ENCODE assay signal across 1 fruit fly cellular context in the genomic region with DNA sequence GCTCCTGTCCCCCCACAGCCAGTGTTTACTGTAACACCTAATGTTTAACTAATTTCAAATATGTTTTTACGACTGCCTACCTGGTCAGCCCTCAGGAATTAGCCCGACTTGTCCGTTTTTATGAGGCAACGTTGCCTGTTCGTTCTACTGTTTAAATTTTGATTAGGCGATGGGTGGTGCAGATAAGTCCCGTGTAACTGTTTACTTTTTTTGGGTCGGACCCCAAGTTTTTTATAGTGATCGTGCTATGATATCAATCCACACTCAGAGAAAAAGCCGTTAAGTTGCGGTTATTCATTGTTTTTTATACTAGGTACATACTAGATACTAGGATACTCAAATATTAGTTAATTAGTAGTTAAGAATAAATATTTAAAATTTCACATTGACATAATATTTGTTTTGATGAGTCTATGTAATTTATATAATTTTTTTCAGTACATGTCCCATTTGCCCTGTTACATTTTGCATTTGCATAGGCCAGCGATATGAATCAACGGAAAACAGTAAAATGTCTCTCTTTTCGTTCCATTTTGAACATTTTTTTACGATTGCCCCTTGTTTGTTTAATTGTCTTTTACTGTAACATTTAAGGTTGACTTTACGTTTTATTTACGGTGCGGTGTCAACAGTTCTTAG.
TF ChIP-seq lines count a peak whose summit lies in the region.

No protein-coding gene starts in this region.

TF ChIP-seq in whole organism, embryonic, 481 proteins besides CTCF, POLR2A, EP300 and RAD21 (continued from another document and continues in another):
- TF ChIP-seq esg (GFP tag; conservative IDR thresholded peaks at IDR 0.05; lab: Robert Waterston, UW), result peak; percentile 54
- TF ChIP-seq HLH4C (GFP tag; IDR thresholded peaks at IDR 0.05; lab: Robert Waterston, UW; ENCODE audit: partially characterized antibody), result no peak
- peak; percentile 13; the same call in 1 of the 2 replicates for TF ChIP-seq Rx (GFP tag; IDR thresholded peaks at IDR 0.05; lab: Robert Waterston, UW)
- peak; percentile 74 for TF ChIP-seq sug (tag; optimal IDR thresholded peaks at IDR 0.05; lab: Kevin White, UChicago)
- TF ChIP-seq CG10959 (GFP tag; IDR thresholded peaks at IDR 0.05; lab: Robert Waterston, UW), result peak; percentile 45; the same call in 1 of the 2 replicates
- peak; percentile 64 for TF ChIP-seq CG1529 (GFP tag; optimal IDR thresholded peaks at IDR 0.05; lab: Kevin White, UChicago)
- TF ChIP-seq CG7839 (tag; optimal IDR thresholded peaks at IDR 0.05; lab: Kevin White, UChicago), result peak; percentile 81
- TF ChIP-seq CG4282 (GFP tag; optimal IDR thresholded peaks at IDR 0.05; lab: Kevin White, UChicago), result no peak
- peak; percentile 53; the same call in 1 of the 3 replicates for TF ChIP-seq ken (GFP tag; IDR thresholded peaks at IDR 0.05; lab: Robert Waterston, UW)
- peak; percentile 56 for TF ChIP-seq HLH3B (GFP tag; IDR thresholded peaks at IDR 0.05; lab: Robert Waterston, UW)
- TF ChIP-seq CG11695 (GFP tag; IDR thresholded peaks at IDR 0.05; lab: Robert Waterston, UW), result peak; percentile 56; the same call in 1 of the 3 replicates
- peak; percentile 59 for TF ChIP-seq CG2202 (tag; optimal IDR thresholded peaks at IDR 0.05; lab: Kevin White, UChicago)
- TF ChIP-seq CG17829 (tag; optimal IDR thresholded peaks at IDR 0.05; lab: Kevin White, UChicago), result peak; percentile 86
- peak; percentile 75 for TF ChIP-seq Blimp-1 (GFP tag; optimal IDR thresholded peaks at IDR 0.05; lab: Kevin White, UChicago)
- TF ChIP-seq gcm (GFP tag; optimal IDR thresholded peaks at IDR 0.05; lab: Kevin White, UChicago), result peak; percentile 74
- TF ChIP-seq CG13624 (GFP tag; optimal IDR thresholded peaks at IDR 0.05; lab: Kevin White, UChicago), result no peak
- TF ChIP-seq CG12104 (GFP tag; optimal IDR thresholded peaks at IDR 0.05; lab: Kevin White, UChicago), result peak; percentile 49
- peak; percentile 87 for TF ChIP-seq CG8924 (tag; optimal IDR thresholded peaks at IDR 0.05; lab: Kevin White, UChicago)
- peak; percentile 38 for TF ChIP-seq Bdp1 (GFP tag; optimal IDR thresholded peaks at IDR 0.05; lab: Kevin White, UChicago)
- TF ChIP-seq fd96Cb (tag; optimal IDR thresholded peaks at IDR 0.05; lab: Kevin White, UChicago), result peak; percentile 68
- peak; percentile 82 for TF ChIP-seq gsb-n (tag; optimal IDR thresholded peaks at IDR 0.05; lab: Kevin White, UChicago)
- peak; percentile 64 for TF ChIP-seq trem (tag; optimal IDR thresholded peaks at IDR 0.05; lab: Kevin White, UChicago)
- peak; percentile 64; the same call in 2 of the 3 replicates for TF ChIP-seq dysf (GFP tag; IDR thresholded peaks at IDR 0.05; lab: Robert Waterston, UW)
- peak; percentile 27 for TF ChIP-seq CG5245 (GFP tag; optimal IDR thresholded peaks at IDR 0.05; lab: Kevin White, UChicago)
- TF ChIP-seq Chrac-16 (GFP tag; optimal IDR thresholded peaks at IDR 0.05; lab: Kevin White, UChicago), result peak; percentile 62
- peak; percentile 47 for TF ChIP-seq Lhr (GFP tag; optimal IDR thresholded peaks at IDR 0.05; lab: Kevin White, UChicago)
- peak; percentile 78 for TF ChIP-seq CG11504 (tag; optimal IDR thresholded peaks at IDR 0.05; lab: Kevin White, UChicago)
- TF ChIP-seq onecut (GFP tag; IDR thresholded peaks at IDR 0.05; lab: Robert Waterston, UW), result 0 out of 2 replicates have a peak, but pooled peaks have one; percentile 20
- TF ChIP-seq jing (GFP tag; optimal IDR thresholded peaks at IDR 0.05; lab: Kevin White, UChicago), result peak; percentile 23
- TF ChIP-seq eve (GFP tag; optimal IDR thresholded peaks at IDR 0.05; lab: Kevin White, UChicago), result peak in 1 of 2 experiments; percentile 77
- TF ChIP-seq bowl (GFP tag; IDR thresholded peaks at IDR 0.05; lab: Robert Waterston, UW), result 0 out of 2 replicates have a peak, but pooled peaks have one; percentile 5
- TF ChIP-seq CG31441 (GFP tag; IDR thresholded peaks at IDR 0.05; lab: Robert Waterston, UW), result peak; percentile 86
- TF ChIP-seq CG6689 (GFP tag; IDR thresholded peaks at IDR 0.05; lab: Robert Waterston, UW), result peak; percentile 49; the same call in 1 of the 2 replicates
- TF ChIP-seq kay (GFP tag; optimal IDR thresholded peaks at IDR 0.05; lab: Kevin White, UChicago), result no peak
- no peak for TF ChIP-seq Atf-2 (GFP tag; optimal IDR thresholded peaks at IDR 0.05; lab: Kevin White, UChicago)
- TF ChIP-seq CG3065 (GFP tag; optimal IDR thresholded peaks at IDR 0.05; lab: Kevin White, UChicago), result peak; percentile 54
- 0 out of 3 replicates have a peak, but pooled peaks have one; percentile 45 for TF ChIP-seq ase (GFP tag; IDR thresholded peaks at IDR 0.05; lab: Robert Waterston, UW)
- TF ChIP-seq CG15269 (tag; optimal IDR thresholded peaks at IDR 0.05; lab: Kevin White, UChicago), result peak; percentile 82
- peak; percentile 66 for TF ChIP-seq CG4424 (GFP tag; optimal IDR thresholded peaks at IDR 0.05; lab: Kevin White, UChicago)
- peak; percentile 32 for TF ChIP-seq CG10462 (GFP tag; optimal IDR thresholded peaks at IDR 0.05; lab: Kevin White, UChicago)
- peak; percentile 67 for TF ChIP-seq zen (tag; optimal IDR thresholded peaks at IDR 0.05; lab: Kevin White, UChicago)
- 0 out of 3 replicates have a peak, but pooled peaks have one; percentile 34 for TF ChIP-seq CG11560 (tag; IDR thresholded peaks at IDR 0.05; lab: Robert Waterston, UW)
- peak; percentile 73 for TF ChIP-seq dmrt99B (tag; optimal IDR thresholded peaks at IDR 0.05; lab: Kevin White, UChicago)
- TF ChIP-seq slbo (GFP tag; IDR thresholded peaks at IDR 0.05; lab: Robert Waterston, UW), result peak; percentile 47; the same call in 1 of the 2 replicates
- TF ChIP-seq Nf-YB (GFP tag; optimal IDR thresholded peaks at IDR 0.05; lab: Kevin White, UChicago), result peak; percentile 73
- TF ChIP-seq Sox102F (GFP tag; optimal IDR thresholded peaks at IDR 0.05; lab: Kevin White, UChicago), result peak; percentile 82
- TF ChIP-seq Ptx1 (GFP tag; IDR thresholded peaks at IDR 0.05; lab: Robert Waterston, UW), result peak; percentile 75
- peak; percentile 59 for TF ChIP-seq Awh (GFP tag; IDR thresholded peaks at IDR 0.05; lab: Robert Waterston, UW)
- peak; percentile 89 for TF ChIP-seq gem (tag; optimal IDR thresholded peaks at IDR 0.05; lab: Kevin White, UChicago)
- no peak for TF ChIP-seq CG15073 (GFP tag; optimal IDR thresholded peaks at IDR 0.05; lab: Kevin White, UChicago)
- TF ChIP-seq chif (GFP tag; optimal IDR thresholded peaks at IDR 0.05; lab: Kevin White, UChicago), result peak in 1 of 2 experiments; percentile 36
- peak; percentile 64 for TF ChIP-seq cato (GFP tag; optimal IDR thresholded peaks at IDR 0.05; lab: Kevin White, UChicago; ENCODE audit: borderline replicate concordance)
- peak; percentile 84 for TF ChIP-seq row (GFP tag; IDR thresholded peaks at IDR 0.05; lab: Robert Waterston, UW)
- peak; percentile 14; the same call in 1 of the 3 replicates for TF ChIP-seq so (GFP tag; IDR thresholded peaks at IDR 0.05; lab: Robert Waterston, UW)
- TF ChIP-seq CG1024 (GFP tag; IDR thresholded peaks at IDR 0.05; lab: Robert Waterston, UW), result no peak
- peak; percentile 48 for TF ChIP-seq psq (GFP tag; optimal IDR thresholded peaks at IDR 0.05; lab: Kevin White, UChicago)
- TF ChIP-seq Hsf (GFP tag; optimal IDR thresholded peaks at IDR 0.05; lab: Kevin White, UChicago), result peak; percentile 30
- TF ChIP-seq her (GFP tag; optimal IDR thresholded peaks at IDR 0.05; lab: Kevin White, UChicago), result no peak
- peak; percentile 16 for TF ChIP-seq CG13123 (GFP tag; optimal IDR thresholded peaks at IDR 0.05; lab: Kevin White, UChicago)
- peak; percentile 75 for TF ChIP-seq CG17385 (GFP tag; optimal IDR thresholded peaks at IDR 0.05; lab: Kevin White, UChicago)
- TF ChIP-seq sd (tag; optimal IDR thresholded peaks at IDR 0.05; lab: Kevin White, UChicago), result peak; percentile 24
- TF ChIP-seq CG6813 (GFP tag; optimal IDR thresholded peaks at IDR 0.05; lab: Kevin White, UChicago), result peak; percentile 32
- peak; percentile 10 for TF ChIP-seq gcm2 (GFP tag; optimal IDR thresholded peaks at IDR 0.05; lab: Kevin White, UChicago)
- no peak for TF ChIP-seq al (GFP tag; IDR thresholded peaks at IDR 0.05; lab: Robert Waterston, UW)
- TF ChIP-seq Rfx (GFP tag; IDR thresholded peaks at IDR 0.05; lab: Robert Waterston, UW), result peak; percentile 44; the same call in 1 of the 2 replicates
- no peak for TF ChIP-seq gsb (GFP tag; IDR thresholded peaks at IDR 0.05; lab: Robert Waterston, UW)
- TF ChIP-seq ind (GFP tag; optimal IDR thresholded peaks at IDR 0.05; lab: Kevin White, UChicago), result peak; percentile 40
- TF ChIP-seq CG16815 (GFP tag; optimal IDR thresholded peaks at IDR 0.05; lab: Kevin White, UChicago), result peak; percentile 33
- TF ChIP-seq hb (GFP tag; IDR thresholded peaks at IDR 0.05; lab: Robert Waterston, UW; ENCODE audit: partially characterized antibody), result no peak
- peak; percentile 14 for TF ChIP-seq trh (GFP tag; optimal IDR thresholded peaks at IDR 0.05; lab: Kevin White, UChicago)
- peak; percentile 22 for TF ChIP-seq CG12219 (GFP tag; optimal IDR thresholded peaks at IDR 0.05; lab: Kevin White, UChicago)
- TF ChIP-seq croc (GFP tag; conservative IDR thresholded peaks at IDR 0.05; lab: Robert Waterston, UW), result peak; percentile 40; the same call in 1 of the 3 replicates
- peak; percentile 72 for TF ChIP-seq CG10209 (GFP tag; optimal IDR thresholded peaks at IDR 0.05; lab: Kevin White, UChicago)
- no peak for TF ChIP-seq sr (GFP tag; IDR thresholded peaks at IDR 0.05; lab: Robert Waterston, UW)
- peak; percentile 77 for TF ChIP-seq CG14710 (tag; optimal IDR thresholded peaks at IDR 0.05; lab: Kevin White, UChicago)
- TF ChIP-seq sisA (GFP tag; IDR thresholded peaks at IDR 0.05; lab: Robert Waterston, UW), result peak; percentile 43; the same call in 1 of the 2 replicates
- TF ChIP-seq NC2β (GFP tag; optimal IDR thresholded peaks at IDR 0.05; lab: Kevin White, UChicago), result no peak
- peak; percentile 54 for TF ChIP-seq CG30431 (GFP tag; optimal IDR thresholded peaks at IDR 0.05; lab: Kevin White, UChicago)
- peak; percentile 90 for TF ChIP-seq dmrt11E (tag; optimal IDR thresholded peaks at IDR 0.05; lab: Kevin White, UChicago)
- TF ChIP-seq CG18599 (GFP tag; optimal IDR thresholded peaks at IDR 0.05; lab: Kevin White, UChicago), result peak; percentile 52
- TF ChIP-seq wor (GFP tag; IDR thresholded peaks at IDR 0.05; lab: Robert Waterston, UW), result peak; percentile 39; the same call in 1 of the 2 replicates
- peak; percentile 82 for TF ChIP-seq Ssrp (tag; optimal IDR thresholded peaks at IDR 0.05; lab: Kevin White, UChicago)
- TF ChIP-seq CG10366 (GFP tag; IDR thresholded peaks at IDR 0.05; lab: Robert Waterston, UW), result peak; percentile 59
- TF ChIP-seq CG2199 (GFP tag; IDR thresholded peaks at IDR 0.05; lab: Robert Waterston, UW), result 0 out of 3 replicates have a peak, but pooled peaks have one; percentile 67
- no peak for TF ChIP-seq CG3281 (GFP tag; optimal IDR thresholded peaks at IDR 0.05; lab: Kevin White, UChicago)
- peak; percentile 81 for TF ChIP-seq CG15601 (tag; optimal IDR thresholded peaks at IDR 0.05; lab: Kevin White, UChicago)
- TF ChIP-seq hkb (optimal IDR thresholded peaks at IDR 0.05; lab: Kevin White, UChicago), result no peak
- TF ChIP-seq hkb (GFP tag; IDR thresholded peaks at IDR 0.05; lab: Robert Waterston, UW), result peak; percentile 68
- TF ChIP-seq tup (GFP tag; optimal IDR thresholded peaks at IDR 0.05; lab: Kevin White, UChicago), result no peak
- TF ChIP-seq caup (GFP tag; optimal IDR thresholded peaks at IDR 0.05; lab: Kevin White, UChicago; ENCODE audit: severe bottlenecking), result peak; percentile 14
- TF ChIP-seq Hr78 (GFP tag; optimal IDR thresholded peaks at IDR 0.05; lab: Kevin White, UChicago), result peak in 1 of 2 experiments; percentile 74
- no peak for TF ChIP-seq disco-r (GFP tag; optimal IDR thresholded peaks at IDR 0.05; lab: Kevin White, UChicago)
- TF ChIP-seq peb (GFP tag; IDR thresholded peaks at IDR 0.05; lab: Robert Waterston, UW), result no peak; the same call in 1 of the 2 replicates
- peak; percentile 75 for TF ChIP-seq Med (GFP tag; lab: Kevin White, UChicago)
- TF ChIP-seq CG18476 (GFP tag; optimal IDR thresholded peaks at IDR 0.05; lab: Kevin White, UChicago), result peak; percentile 47
- peak; percentile 87 for TF ChIP-seq Vsx1 (GFP tag; optimal IDR thresholded peaks at IDR 0.05; lab: Kevin White, UChicago)
- TF ChIP-seq CG8281 (tag; optimal IDR thresholded peaks at IDR 0.05; lab: Kevin White, UChicago), result peak; percentile 17
- no peak for TF ChIP-seq Drgx (GFP tag; IDR thresholded peaks at IDR 0.05; lab: Robert Waterston, UW)
- peak; percentile 92 for TF ChIP-seq sqz (GFP tag; optimal IDR thresholded peaks at IDR 0.05; lab: Kevin White, UChicago)
- peak; percentile 62 for TF ChIP-seq Xbp1 (GFP tag; optimal IDR thresholded peaks at IDR 0.05; lab: Kevin White, UChicago)
- TF ChIP-seq CG12299 (tag; optimal IDR thresholded peaks at IDR 0.05; lab: Kevin White, UChicago), result peak; percentile 30
- 0 out of 2 replicates have a peak, but pooled peaks have one; percentile 15 for TF ChIP-seq CG6272 (GFP tag; IDR thresholded peaks at IDR 0.05; lab: Robert Waterston, UW)
- peak; percentile 57; the same call in 1 of the 3 replicates for TF ChIP-seq CG3726 (GFP tag; IDR thresholded peaks at IDR 0.05; lab: Robert Waterston, UW)
- TF ChIP-seq CG11696 (GFP tag; IDR thresholded peaks at IDR 0.05; lab: Robert Waterston, UW), result no peak
- peak; percentile 59; the same call in 1 of the 3 replicates for TF ChIP-seq CG34422 (GFP tag; IDR thresholded peaks at IDR 0.05; lab: Robert Waterston, UW)
- peak; percentile 43 for TF ChIP-seq CG12155 (GFP tag; optimal IDR thresholded peaks at IDR 0.05; lab: Kevin White, UChicago)
- TF ChIP-seq sens-2 (GFP tag; IDR thresholded peaks at IDR 0.05; lab: Robert Waterston, UW), result no peak
- TF ChIP-seq CG32532 (GFP tag; IDR thresholded peaks at IDR 0.05; lab: Robert Waterston, UW), result peak; percentile 10; the same call in 1 of the 2 replicates
- TF ChIP-seq CG12942 (GFP tag; optimal IDR thresholded peaks at IDR 0.05; lab: Kevin White, UChicago), result peak; percentile 60
- peak; percentile 90 for TF ChIP-seq CG12769 (tag; optimal IDR thresholded peaks at IDR 0.05; lab: Kevin White, UChicago)
- peak; percentile 79 for TF ChIP-seq twi (tag; optimal IDR thresholded peaks at IDR 0.05; lab: Kevin White, UChicago)
- peak; percentile 55; the same call in 1 of the 2 replicates for TF ChIP-seq ap (GFP tag; IDR thresholded peaks at IDR 0.05; lab: Robert Waterston, UW)
- TF ChIP-seq Hmr (GFP tag; optimal IDR thresholded peaks at IDR 0.05; lab: Kevin White, UChicago), result peak; percentile 49
- TF ChIP-seq CG2712 (tag; optimal IDR thresholded peaks at IDR 0.05; lab: Kevin White, UChicago), result peak; percentile 90
- peak; percentile 20; the same call in 1 of the 2 replicates for TF ChIP-seq chm (GFP tag; IDR thresholded peaks at IDR 0.05; lab: Robert Waterston, UW)
- TF ChIP-seq HHEX (GFP tag; optimal IDR thresholded peaks at IDR 0.05; lab: Kevin White, UChicago), result peak; percentile 39
- TF ChIP-seq CG7745 (tag; optimal IDR thresholded peaks at IDR 0.05; lab: Kevin White, UChicago), result peak; percentile 24
- peak; percentile 55 for TF ChIP-seq ewg (GFP tag; optimal IDR thresholded peaks at IDR 0.05; lab: Kevin White, UChicago)
